Worm (Caenorhabditis elegans) whole organism, dauer: ENCODE measurements around the gene pgph-3.
"Not testable (repeated sequence)": the region's sequence is repeated elsewhere in the genome, so short reads cannot be mapped to it uniquely, and the experiment has no call there.

Experiments used
- unc-62 ChIP-seq: sonication (generic microtip); optimal IDR thresholded peaks from 2 replicates; lab custom pipeline; 2017; ENCODE audit warnings: missing biosample characterization, missing genetic modification reagents, missing genetic modification characterization

The pgph-3 gene

ce11 chrV:5771627-5772026, 8.0 kb upstream of the pgph-3 start, which contains the start of gene F44E7.3:
Gene F44E7.3, plus strand, starts transcription at chrV:5771945.
- no peak for TF ChIP-seq unc-62 (GFP tag; lab: Kevin White, UChicago)

DNA sequence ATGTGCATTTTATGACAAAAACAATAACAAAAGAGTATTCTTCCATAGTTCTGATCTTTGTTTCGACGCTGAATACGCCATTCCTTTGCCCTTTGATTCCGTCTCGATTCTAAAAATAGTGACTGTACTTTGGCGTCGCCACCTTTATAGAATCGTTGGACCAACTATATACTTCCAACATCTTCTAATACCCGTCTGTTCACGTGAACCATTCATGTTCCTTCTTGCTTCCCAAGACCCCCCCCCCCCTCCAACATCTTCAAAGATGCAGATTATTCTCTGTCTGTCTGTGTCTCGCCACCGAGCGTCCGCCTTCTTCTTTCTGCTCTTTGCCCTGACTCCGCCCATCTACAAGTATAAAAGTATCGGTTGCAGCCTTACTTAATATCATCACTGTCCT, 6.4 kb upstream of the pgph-3 start:
- TF ChIP-seq unc-62 (GFP tag; lab: Kevin White, UChicago) = no peak

- TF ChIP-seq unc-62 (GFP tag; lab: Kevin White, UChicago) = no peak
These were observed 5.9 kb upstream of the pgph-3 start for ce11 chrV:5769500-5769899.

DNA sequence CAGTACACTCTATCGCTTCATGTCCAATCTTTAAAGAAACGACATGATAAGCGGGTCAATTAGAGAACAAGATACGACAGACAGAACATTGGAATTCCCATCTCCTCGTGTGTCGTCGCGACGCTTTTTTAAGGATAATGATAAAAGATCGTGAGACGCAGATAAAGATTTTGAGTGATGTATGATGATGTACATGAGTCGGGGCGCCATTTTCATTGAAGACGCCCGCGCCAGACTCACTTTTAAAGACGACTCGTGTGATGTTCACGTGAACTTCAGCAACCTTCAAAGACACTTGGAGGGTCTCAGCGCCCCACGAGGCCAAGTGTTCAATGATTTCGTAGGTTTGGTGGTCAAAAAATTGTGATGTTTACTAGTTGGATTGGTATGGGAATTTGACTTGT, 4.6 kb upstream of the pgph-3 start:
- TF ChIP-seq unc-62 (GFP tag; lab: Kevin White, UChicago) = no peak

- TF ChIP-seq unc-62 (GFP tag; lab: Kevin White, UChicago) = no peak
These were observed 1.4 kb upstream of the pgph-3 start, which contains the start of gene pgph-2 for ce11 chrV:5765081-5765480. Gene pgph-2, plus strand, starts transcription at chrV:5765127.

DNA sequence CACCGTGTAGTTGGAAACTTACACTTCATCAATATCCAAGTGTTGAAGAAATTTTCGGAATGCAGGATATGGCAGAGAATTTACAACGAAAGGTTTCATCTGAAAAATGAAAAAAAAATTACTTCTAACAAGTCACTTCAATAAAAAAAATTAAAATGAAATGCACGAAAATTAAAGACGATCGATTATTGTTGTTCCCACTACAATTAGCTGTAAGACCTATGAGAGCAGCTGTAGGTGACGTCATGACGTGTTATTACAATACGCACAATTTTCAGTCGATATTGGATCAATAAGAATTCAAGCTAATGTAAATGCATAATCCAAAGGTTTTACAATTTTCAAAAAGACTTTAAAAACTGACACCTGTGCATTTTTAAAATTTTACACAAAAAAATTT, 3.5 kb downstream of the pgph-3 start, which contains the start of gene C53A3.1:
Gene C53A3.1 (minus strand): TSS at position 101 of the 400 bp plus-strand sequence.
- no peak for TF ChIP-seq unc-62 (GFP tag; lab: Kevin White, UChicago)

- TF ChIP-seq unc-62 (GFP tag; lab: Kevin White, UChicago) = no peak
These were observed 4.9 kb downstream of the pgph-3 start, which contains the start of gene C53A3.4 for ce11 chrV:5758780-5759179. Gene C53A3.4, minus strand, starts transcription at chrV:5758880.

DNA sequence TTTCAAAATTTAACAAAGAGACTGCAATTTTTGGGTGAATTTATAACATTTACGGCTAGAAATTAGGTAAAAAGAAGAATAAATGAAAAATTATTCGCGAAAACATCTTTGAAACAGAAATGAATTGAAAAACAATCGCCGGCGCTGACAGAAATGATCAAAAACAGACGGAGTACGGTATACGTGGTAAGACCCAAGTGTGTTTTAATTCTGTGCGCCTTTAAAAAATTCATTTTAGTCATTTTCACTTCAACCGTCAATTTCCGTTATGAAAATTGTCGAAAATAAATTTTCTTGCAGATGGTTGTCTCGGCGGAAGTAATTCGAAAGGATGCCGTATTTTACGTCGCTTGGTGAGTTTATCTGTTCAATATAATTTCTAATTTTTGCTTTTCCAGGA, 7.5 kb downstream of the pgph-3 start, which contains the start of gene C53A3.3:
Gene C53A3.3 (plus strand): TSS at position 301 of the 400 bp plus-strand sequence.
- TF ChIP-seq unc-62 (GFP tag; lab: Kevin White, UChicago) = no peak

ce11 chrV:5755203-5755693, 8.4 kb downstream of the pgph-3 start, which contains the start of gene K09H11.11:
Gene K09H11.11, minus strand, starts transcription at chrV:5755253.
- not testable (repeated sequence) for TF ChIP-seq unc-62 (GFP tag; lab: Kevin White, UChicago)

DNA sequence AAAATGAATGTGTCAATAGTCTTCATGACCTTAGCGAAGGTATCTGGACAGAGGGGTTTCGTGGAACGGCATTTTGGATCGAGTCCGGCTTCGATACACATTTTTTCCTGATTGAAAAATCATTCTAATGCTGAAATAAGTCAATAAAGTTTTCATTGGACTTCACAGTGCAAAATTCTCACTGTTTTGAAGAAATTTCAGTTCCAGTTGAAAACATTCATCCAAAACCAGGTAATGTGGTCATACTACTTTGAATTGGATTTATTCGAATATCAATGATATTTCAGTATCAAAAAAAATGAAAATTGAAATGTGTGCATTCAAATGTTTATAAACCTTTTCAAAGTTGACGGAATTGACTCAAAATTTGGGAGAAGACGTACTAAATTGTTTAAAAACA, 10.2 kb downstream of the pgph-3 start, which contains the start of gene pgph-1:
Gene pgph-1 (minus strand): TSS at position 101 of the 400 bp plus-strand sequence.
- no peak for TF ChIP-seq unc-62 (GFP tag; lab: Kevin White, UChicago)

DNA sequence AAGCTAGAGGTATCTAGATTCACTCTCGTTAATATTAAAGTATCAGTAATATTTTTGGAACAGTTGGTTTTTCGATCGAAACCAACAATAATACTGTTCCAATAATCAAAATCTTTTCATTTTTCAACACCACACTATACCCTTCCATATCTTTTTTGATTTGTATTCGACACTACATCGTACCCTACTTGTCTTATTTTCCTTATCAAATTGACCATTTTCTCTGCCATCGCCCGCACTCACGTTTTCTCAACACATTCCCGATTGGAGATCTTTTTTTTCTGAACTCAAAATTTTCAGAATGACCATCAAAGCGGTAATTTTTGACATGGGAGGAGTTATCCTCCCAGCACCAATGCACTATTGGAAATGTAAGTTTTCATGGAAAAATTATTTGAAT, 16.1 kb downstream of the pgph-3 start, which contains the start of gene acds-10:
Gene acds-10 (plus strand): TSS at position 301 of the 400 bp plus-strand sequence.
- TF ChIP-seq unc-62 (GFP tag; lab: Kevin White, UChicago) = no peak

DNA sequence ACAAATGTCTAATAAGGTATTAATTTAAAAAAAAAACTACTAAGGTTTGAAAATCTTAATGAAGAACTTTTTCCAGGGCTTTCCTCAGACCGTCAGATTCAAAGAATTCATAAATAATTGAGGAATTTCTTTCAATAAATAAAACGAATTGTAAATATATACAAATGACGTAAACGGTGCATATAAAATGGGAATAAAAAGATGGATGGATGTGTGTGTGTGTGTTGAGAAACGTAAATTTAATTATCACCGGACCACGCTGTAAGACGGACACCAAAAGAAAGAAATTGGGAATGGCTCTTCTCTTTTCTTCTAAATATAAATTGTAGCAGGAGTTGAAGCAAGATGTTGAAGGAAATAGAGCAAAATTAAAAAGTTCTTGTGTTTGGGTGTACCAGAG, 17.4 kb downstream of the pgph-3 start:
- no peak for TF ChIP-seq unc-62 (GFP tag; lab: Kevin White, UChicago)

DNA sequence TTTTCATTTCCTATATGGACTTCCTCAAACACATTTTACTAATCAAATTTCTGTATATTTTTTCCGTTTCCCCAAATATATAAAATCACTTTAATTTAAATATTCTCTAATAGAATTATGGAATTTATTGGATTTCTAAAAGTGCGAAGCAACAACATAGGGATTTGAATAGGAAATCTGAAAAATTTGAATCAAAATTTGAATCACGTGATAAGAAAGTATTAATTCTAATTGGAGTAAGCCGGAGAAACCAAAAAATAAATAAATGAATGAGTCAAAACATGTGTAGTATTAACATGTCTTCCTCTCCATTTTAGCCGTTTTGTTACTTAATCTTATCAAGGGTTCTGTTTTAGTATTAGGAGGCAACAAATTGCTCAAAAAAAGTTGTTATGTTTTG, 22.4 kb downstream of the pgph-3 start:
- no peak for TF ChIP-seq unc-62 (GFP tag; lab: Kevin White, UChicago)

DNA sequence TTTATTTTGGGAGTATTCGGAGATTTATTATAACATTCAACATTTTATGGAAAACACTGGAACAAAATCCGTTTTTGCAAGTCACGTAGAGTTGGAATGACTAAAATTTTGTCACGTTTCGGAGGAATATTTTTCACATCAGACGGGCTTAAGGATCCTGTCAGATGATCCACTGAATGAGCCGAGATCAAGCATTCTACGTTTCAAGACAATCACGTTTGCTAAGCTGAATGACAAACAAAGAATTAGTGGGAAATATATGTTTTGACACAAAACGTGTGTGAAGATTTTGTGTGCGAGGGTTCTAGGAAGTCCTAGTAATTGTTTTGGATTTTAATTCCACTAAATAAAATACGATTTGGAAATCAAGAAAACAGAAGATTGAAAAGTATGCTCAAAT, 24.2 kb downstream of the pgph-3 start:
- no peak for TF ChIP-seq unc-62 (GFP tag; lab: Kevin White, UChicago)

- no peak for TF ChIP-seq unc-62 (GFP tag; lab: Kevin White, UChicago)
These were observed 27.6 kb downstream of the pgph-3 start, which contains the start of gene K09H11.6 for ce11 chrV:5736068-5736467. Gene K09H11.6, minus strand, starts transcription at chrV:5736168.

DNA sequence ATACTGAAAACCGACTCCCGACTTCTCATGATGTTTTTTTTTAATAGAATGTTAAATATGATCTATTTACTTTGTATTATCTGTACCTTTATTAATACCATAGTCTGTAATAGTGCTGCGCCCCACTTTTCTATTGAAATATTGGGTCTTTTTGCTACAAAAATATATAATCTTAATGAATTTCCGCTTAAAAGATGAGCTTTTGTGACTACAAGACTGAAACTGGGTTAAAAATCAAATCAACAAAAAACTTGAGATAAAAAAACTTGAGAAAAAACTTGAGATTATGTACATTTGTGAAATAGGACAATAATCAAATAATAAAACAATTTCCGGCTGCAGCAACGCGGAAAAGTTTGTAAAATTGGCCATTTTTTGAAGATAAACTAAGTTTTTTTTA, 32.9 kb downstream of the pgph-3 start, which contains the start of gene K09H11.15:
Gene K09H11.15 (minus strand): TSS at position 101 of the 400 bp plus-strand sequence.
- TF ChIP-seq unc-62 (GFP tag; lab: Kevin White, UChicago) = no peak

DNA sequence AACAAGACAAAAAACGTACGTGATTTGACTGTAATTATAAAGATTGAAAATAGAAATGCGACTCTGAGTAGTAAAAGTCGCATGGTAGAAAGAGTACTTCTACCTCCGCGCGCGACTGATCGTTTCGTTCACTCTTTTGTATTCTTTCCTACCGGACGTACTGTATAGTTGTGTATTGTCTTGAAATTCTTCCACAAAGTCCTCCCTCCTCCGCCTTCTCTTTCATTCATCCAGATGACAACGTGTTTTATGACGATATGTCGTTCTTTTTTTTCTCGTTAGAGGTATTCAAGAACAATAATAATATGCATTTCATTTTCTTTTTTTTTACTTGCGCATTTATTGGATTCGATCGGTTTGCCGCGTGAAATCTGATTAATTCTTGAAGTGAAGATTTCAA, 37.2 kb downstream of the pgph-3 start, which contains the start of gene K09H11.4:
Gene K09H11.4 (minus strand): TSS at position 101 of the 400 bp plus-strand sequence.
- no peak for TF ChIP-seq unc-62 (GFP tag; lab: Kevin White, UChicago)
